Fruit fly (Drosophila melanogaster) whole organism, embryonic: ENCODE data around the gene CG42671.
A peak's percentile ranks its signal among the peaks of the same experiment; 100 is the strongest.

Experiments used
- Awh ChIP-seq: fragments of 200-800 bp; sonication (Bioruptor generic); IDR thresholded peaks from 2 replicates; pipeline ENCODE4, ENCODE4 v1.3.6; 2022; ENCODE audit warnings: missing biosample characterization, missing genetic modification characterization
- CG11456 ChIP-seq: fragments of 200-800 bp; sonication (Bioruptor generic); IDR thresholded peaks from 3 replicates; pipeline ENCODE4 v1.3.6; 2022; ENCODE audit warnings: missing biosample characterization, missing genetic modification characterization
- CG13287 ChIP-seq: fragments of 200-800 bp; sonication (Bioruptor generic); IDR thresholded peaks from 2 replicates; pipeline ENCODE4 v1.3.6; 2022; ENCODE audit warnings: missing biosample characterization, missing genetic modification characterization; ENCODE audit not compliant: partially characterized antibody
- CG13296 ChIP-seq: fragments of 200-800 bp; sonication (Bioruptor generic); optimal IDR thresholded peaks from 3 replicates; lab custom pipeline; 2018; ENCODE audit warnings: missing biosample characterization, mild to moderate bottlenecking, missing genetic modification characterization
- CG14050 ChIP-seq: fragments of 200-800 bp; sonication (Bioruptor generic); IDR thresholded peaks from 3 replicates; pipeline ENCODE4 v1.3.6; 2022; ENCODE audit warnings: missing biosample characterization, missing genetic modification characterization
- CG14667 ChIP-seq: fragments of 200-800 bp; sonication (Bioruptor generic); IDR thresholded peaks from 2 replicates; pipeline ENCODE4 v1.3.6; 2022; ENCODE audit warnings: missing biosample characterization, missing genetic modification characterization
- CG15269 ChIP-seq: fragments of 200-800 bp; sonication (Bioruptor generic); optimal IDR thresholded peaks from 2 replicates; lab custom pipeline; 2018; ENCODE audit warnings: missing biosample characterization, mild to moderate bottlenecking, missing genetic modification characterization, moderate library complexity
- CG16779 ChIP-seq: fragments of 200-800 bp; sonication (Bioruptor generic); IDR thresholded peaks from 2 replicates; pipeline ENCODE4 v1.3.6; 2022; ENCODE audit warnings: missing biosample characterization, missing genetic modification characterization
- CG17568 ChIP-seq: fragments of 200-800 bp; sonication (Bioruptor generic); optimal IDR thresholded peaks from 2 replicates; lab custom pipeline; 2018; ENCODE audit warnings: missing biosample characterization, mild to moderate bottlenecking, missing genetic modification characterization, moderate library complexity
- CG1792 ChIP-seq: fragments of 200-800 bp; sonication (Bioruptor generic); optimal IDR thresholded peaks from 2 replicates; lab custom pipeline; 2016; ENCODE audit warnings: missing biosample characterization, missing genetic modification characterization
- CG2202 ChIP-seq: fragments of 200-800 bp; sonication (Bioruptor generic); optimal IDR thresholded peaks from 2 replicates; lab custom pipeline; 2018; ENCODE audit warnings: missing biosample characterization, mild to moderate bottlenecking, missing genetic modification characterization
- CG30403 ChIP-seq: fragments of 200-800 bp; sonication (Bioruptor generic); optimal IDR thresholded peaks from 3 replicates; lab custom pipeline; 2016; ENCODE audit warnings: missing biosample characterization, missing genetic modification characterization
- CG32772 ChIP-seq: fragments of 200-800 bp; sonication (Bioruptor generic); IDR thresholded peaks from 2 replicates; pipeline ENCODE4 v1.3.6; 2022; ENCODE audit warnings: missing biosample characterization, missing genetic modification characterization
- CG9797 ChIP-seq: fragments of 200-800 bp; sonication (Bioruptor generic); optimal IDR thresholded peaks from 3 replicates; lab custom pipeline; 2018; ENCODE audit warnings: missing biosample characterization, mild to moderate bottlenecking, missing genetic modification characterization
- CrebB ChIP-seq: fragments of 200-800 bp; sonication (Bioruptor generic); optimal IDR thresholded peaks from 3 replicates; lab custom pipeline; 2018; ENCODE audit warnings: missing biosample characterization, mild to moderate bottlenecking, missing genetic modification characterization
- Dfd ChIP-seq, 2 experiments: fragments of >200 bp; optimal IDR thresholded peaks; 2 replicates each; lab custom pipeline; 2017; ENCODE audit warnings: missing biosample characterization in 2 of 2, missing genetic modification characterization in 2 of 2
- Dip3 ChIP-seq: fragments of 200-800 bp; sonication (Bioruptor generic); optimal IDR thresholded peaks from 3 replicates; lab custom pipeline; 2016; ENCODE audit warnings: missing biosample characterization, missing genetic modification characterization
- Doc3 ChIP-seq: fragments of 200-800 bp; sonication (Bioruptor generic); IDR thresholded peaks from 3 replicates; pipeline ENCODE4 v1.3.6; 2022; ENCODE audit warnings: missing biosample characterization, missing genetic modification characterization; ENCODE audit not compliant: partially characterized antibody
- Fer1 ChIP-seq: fragments of 200-800 bp; sonication (Bioruptor generic); optimal IDR thresholded peaks from 2 replicates; lab custom pipeline; 2017; ENCODE audit warnings: missing biosample characterization, mild to moderate bottlenecking, missing genetic modification characterization
- Fer3 ChIP-seq: fragments of 200-800 bp; sonication (Bioruptor generic); optimal IDR thresholded peaks from 2 replicates; lab custom pipeline; 2018; ENCODE audit warnings: missing biosample characterization, mild to moderate bottlenecking, missing genetic modification characterization, moderate library complexity
- GATAe ChIP-seq: fragments of 200-800 bp; sonication (Bioruptor generic); conservative IDR thresholded peaks from 2 replicates; pipeline ENCODE4 v1.3.6; 2022; ENCODE audit warnings: missing biosample characterization, missing genetic modification characterization
- HLH4C ChIP-seq: fragments of 200-800 bp; sonication (Bioruptor generic); IDR thresholded peaks from 3 replicates; pipeline ENCODE4 v1.3.6; 2022; ENCODE audit warnings: missing biosample characterization, missing genetic modification characterization; ENCODE audit not compliant: partially characterized antibody
- Hey ChIP-seq: fragments of 200-800 bp; sonication (Bioruptor generic); optimal IDR thresholded peaks from 3 replicates; lab custom pipeline; 2018; ENCODE audit warnings: missing biosample characterization, mild to moderate bottlenecking, missing genetic modification characterization
- Kr ChIP-seq: fragments of 200-800 bp; sonication (Bioruptor generic); optimal IDR thresholded peaks from 2 replicates; lab custom pipeline; 2017; ENCODE audit warnings: missing biosample characterization, mild to moderate bottlenecking, missing genetic modification characterization
- Lpt ChIP-seq: fragments of >200 bp; optimal IDR thresholded peaks from 2 replicates; lab custom pipeline; 2018; ENCODE audit warnings: missing biosample characterization, missing genetic modification characterization
- NFAT ChIP-seq: fragments of 200-800 bp; sonication (Bioruptor generic); IDR thresholded peaks from 2 replicates; pipeline ENCODE4 v1.3.6; 2022; ENCODE audit warnings: missing biosample characterization, missing genetic modification characterization
- Sox100B ChIP-seq: fragments of 200-800 bp; sonication (Bioruptor generic); optimal IDR thresholded peaks from 3 replicates; lab custom pipeline; 2018; ENCODE audit warnings: missing biosample characterization, mild to moderate bottlenecking, missing genetic modification characterization
- abd-A ChIP-seq: fragments of 200-800 bp; sonication (Bioruptor generic); optimal IDR thresholded peaks from 3 replicates; lab custom pipeline; 2019; ENCODE audit warnings: missing biosample characterization, mild to moderate bottlenecking, missing genetic modification characterization, moderate library complexity
- al ChIP-seq: fragments of 200-800 bp; sonication (Bioruptor generic); IDR thresholded peaks from 2 replicates; pipeline ENCODE4 v1.3.6; 2022; ENCODE audit warnings: missing biosample characterization, missing genetic modification characterization
- ash1 ChIP-seq: fragments of 200-800 bp; sonication (Bioruptor generic); optimal IDR thresholded peaks from 2 replicates; lab custom pipeline; 2018; ENCODE audit warnings: missing biosample characterization, mild to moderate bottlenecking, missing genetic modification characterization
- chm ChIP-seq: fragments of 200-800 bp; sonication (Bioruptor generic); IDR thresholded peaks from 2 replicates; pipeline ENCODE4 v1.3.6; 2022; ENCODE audit warnings: missing biosample characterization, missing genetic modification characterization
- cwo ChIP-seq: fragments of 200-800 bp; sonication (Bioruptor generic); optimal IDR thresholded peaks from 3 replicates; lab custom pipeline; 2017; ENCODE audit warnings: missing biosample characterization, missing genetic modification characterization, mild to moderate bottlenecking, moderate library complexity, missing genetic modification reagents
- dati ChIP-seq: fragments of 200-800 bp; sonication (Bioruptor generic); IDR thresholded peaks from 2 replicates; pipeline ENCODE4 v1.3.6; 2022; ENCODE audit warnings: missing biosample characterization, missing genetic modification characterization
- en ChIP-seq: fragments of 200-800 bp; sonication (Bioruptor generic); optimal IDR thresholded peaks from 2 replicates; lab custom pipeline; 2016; ENCODE audit warnings: missing biosample characterization, missing genetic modification characterization
- fru ChIP-seq: fragments of >200 bp; optimal IDR thresholded peaks from 2 replicates; lab custom pipeline; 2017
- grn ChIP-seq: fragments of 200-800 bp; sonication (Bioruptor generic); optimal IDR thresholded peaks from 3 replicates; lab custom pipeline; 2017; ENCODE audit warnings: missing biosample characterization, missing genetic modification characterization
- hth ChIP-seq: fragments of >200 bp; optimal IDR thresholded peaks from 2 replicates; lab custom pipeline; 2017; ENCODE audit warnings: inconsistent platforms
- inv ChIP-seq: fragments of 200-800 bp; sonication (Bioruptor generic); IDR thresholded peaks from 2 replicates; pipeline ENCODE4 v1.3.6; 2022; ENCODE audit warnings: missing biosample characterization, missing genetic modification characterization; ENCODE audit not compliant: partially characterized antibody
- jumu ChIP-seq: fragments of 200-800 bp; sonication (Bioruptor generic); optimal IDR thresholded peaks from 3 replicates; lab custom pipeline; 2016; ENCODE audit warnings: missing biosample characterization, missing genetic modification characterization
- kah ChIP-seq: fragments of 200-800 bp; sonication (Bioruptor generic); optimal IDR thresholded peaks from 2 replicates; lab custom pipeline; 2018; ENCODE audit warnings: missing biosample characterization, mild to moderate bottlenecking, missing genetic modification characterization
- lbe ChIP-seq: fragments of 200-800 bp; sonication (Bioruptor generic); optimal IDR thresholded peaks from 2 replicates; lab custom pipeline; 2016; ENCODE audit warnings: missing biosample characterization, mild to moderate bottlenecking, missing genetic modification characterization
- pan ChIP-seq, 4 experiments: fragments of >200 bp in 3 of 4; fragments of 200-800 bp in 1 of 4; sonication (Bioruptor generic) in 1 of 4; optimal IDR thresholded peaks in 3 of 4; IDR thresholded peaks in 1 of 4; 2 replicates each; pipeline versions ENCODE4 v1.3.6 to Lab custom; 2017 to 2022; ENCODE audit warnings: missing biosample characterization in 2 of 4, missing genetic modification characterization in 2 of 4, mixed read lengths in 1 of 4
- pzg ChIP-seq: fragments of 200-800 bp; sonication (Bioruptor generic); optimal IDR thresholded peaks from 3 replicates; lab custom pipeline; 2018; ENCODE audit warnings: missing biosample characterization, mild to moderate bottlenecking, missing genetic modification characterization, moderate library complexity
- seq ChIP-seq: fragments of 200-800 bp; sonication (Bioruptor generic); IDR thresholded peaks from 2 replicates; pipeline ENCODE4 v1.3.6; 2022; ENCODE audit warnings: missing biosample characterization, missing genetic modification characterization
- sqz ChIP-seq: fragments of 200-800 bp; sonication (Bioruptor generic); optimal IDR thresholded peaks from 3 replicates; lab custom pipeline; 2018; ENCODE audit warnings: missing biosample characterization, mild to moderate bottlenecking, missing genetic modification characterization
- twi ChIP-seq: fragments of 200-800 bp; optimal IDR thresholded peaks from 2 replicates; lab custom pipeline; 2019; ENCODE audit warnings: missing biosample characterization, mild to moderate bottlenecking, missing genetic modification characterization, moderate library complexity
- vfl ChIP-seq: fragments of 200-800 bp; sonication (Bioruptor generic); optimal IDR thresholded peaks from 2 replicates; lab custom pipeline; 2016; ENCODE audit warnings: missing biosample characterization, missing genetic modification characterization
- vnd ChIP-seq: fragments of 200-800 bp; sonication (Bioruptor generic); IDR thresholded peaks from 3 replicates; pipeline ENCODE4 v1.3.6; 2022; ENCODE audit warnings: missing biosample characterization, missing genetic modification characterization; ENCODE audit not compliant: partially characterized antibody
- wor ChIP-seq: fragments of 200-800 bp; sonication (Bioruptor generic); IDR thresholded peaks from 2 replicates; pipeline ENCODE4 v1.3.6; 2022; ENCODE audit warnings: missing biosample characterization, missing genetic modification characterization

Gene CG42671

DNA sequence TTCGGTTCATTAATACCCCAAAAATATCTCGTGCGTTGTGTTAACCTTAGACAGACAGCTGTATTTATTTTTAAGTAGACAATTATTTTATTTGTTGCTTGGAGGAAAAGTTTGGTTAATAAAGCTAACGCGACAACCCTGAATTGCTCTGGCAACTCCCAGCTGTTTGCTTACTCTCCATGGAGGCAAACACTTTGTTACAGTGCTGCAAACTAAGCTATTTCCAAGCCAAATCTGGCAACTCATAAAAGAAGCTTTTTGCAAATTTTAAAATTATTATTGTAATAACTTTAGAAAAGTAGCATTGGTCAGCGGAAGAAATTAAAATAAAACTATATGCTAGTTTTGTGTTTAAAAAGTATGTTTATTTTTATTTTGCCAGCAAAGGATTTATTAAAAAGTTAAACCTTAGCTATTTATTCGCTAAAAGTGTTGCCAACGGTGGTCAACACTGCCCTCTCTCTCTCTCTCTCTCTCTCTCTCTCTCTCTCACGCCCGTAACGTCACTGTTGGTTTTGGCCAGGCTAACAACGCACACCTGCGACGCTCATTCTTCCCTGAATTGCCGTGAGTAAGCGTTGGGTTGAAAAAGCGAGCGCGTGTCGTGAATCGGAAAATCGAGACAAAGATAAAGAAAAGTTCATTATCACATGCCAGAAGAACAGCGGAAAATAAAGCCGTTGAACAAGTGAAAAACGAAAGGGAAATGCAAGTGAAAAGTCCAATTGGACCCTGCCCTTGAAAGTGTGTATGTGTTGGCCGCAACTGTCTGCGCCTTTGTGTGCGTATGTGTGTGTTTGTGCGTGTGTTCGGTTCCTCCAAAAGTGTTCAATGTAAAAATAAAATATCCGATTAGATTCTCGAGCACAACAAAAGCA, 1.2 kb downstream of the CG42671 start (continued):
- TF ChIP-seq dati (GFP tag; lab: Robert Waterston, UW): peak; percentile 87
- 0 out of 2 replicates have a peak, but pooled peaks have one; percentile 77 for TF ChIP-seq GATAe (GFP tag; lab: Robert Waterston, UW)
- TF ChIP-seq en (GFP tag; lab: Kevin White, UChicago): peak; percentile 82
- TF ChIP-seq chm (GFP tag; lab: Robert Waterston, UW): peak; percentile 96
- no peak for TF ChIP-seq HLH4C (GFP tag; lab: Robert Waterston, UW)
- peak; percentile 85 for TF ChIP-seq CG15269 (tag; lab: Kevin White, UChicago)
- TF ChIP-seq hth (lab: Kevin White, UChicago): no peak
- no peak for TF ChIP-seq Dfd (GFP tag; optimal IDR thresholded peaks at IDR 0.05; lab: Kevin White, UChicago)
- peak; percentile 24 for TF ChIP-seq pzg (GFP tag; lab: Kevin White, UChicago)
- TF ChIP-seq pan (optimal IDR thresholded peaks at IDR 0.05; lab: Kevin White, UChicago): no peak
- peak in 1 of 2 experiments; percentile 97 for TF ChIP-seq pan (GFP tag; optimal IDR thresholded peaks at IDR 0.05 in 1 of 2, IDR thresholded peaks at IDR 0.05 in 1 of 2)
- TF ChIP-seq CG1792 (GFP tag; lab: Kevin White, UChicago): peak; percentile 85
- TF ChIP-seq al (GFP tag; lab: Robert Waterston, UW): peak; percentile 91
- TF ChIP-seq CG14667 (GFP tag; lab: Robert Waterston, UW): peak; percentile 86
- peak; percentile 81 for TF ChIP-seq cwo (GFP tag; lab: Kevin White, UChicago)
- TF ChIP-seq CG13296 (GFP tag; lab: Kevin White, UChicago): peak; percentile 81
- TF ChIP-seq Hey (tag; lab: Kevin White, UChicago): peak; percentile 17
- no peak for TF ChIP-seq fru (lab: Kevin White, UChicago)
- TF ChIP-seq Lpt (GFP tag; lab: Kevin White, UChicago): no peak
- TF ChIP-seq twi (tag; lab: Kevin White, UChicago): peak; percentile 23
- peak; percentile 36; the same call in 1 of the 2 replicates for TF ChIP-seq CG13287 (GFP tag; lab: Robert Waterston, UW)
- peak; percentile 74 for TF ChIP-seq CG2202
- TF ChIP-seq Awh (GFP tag; lab: Robert Waterston, UW): peak; percentile 93
- TF ChIP-seq Doc3 (GFP tag; lab: Robert Waterston, UW): no peak
- peak; percentile 63 for TF ChIP-seq Sox100B
- TF ChIP-seq CG9797: peak; percentile 18
- TF ChIP-seq CG17568 (GFP tag; lab: Kevin White, UChicago): peak; percentile 76
- peak; percentile 90 for TF ChIP-seq Fer3
- peak; percentile 94 for TF ChIP-seq NFAT
- TF ChIP-seq lbe (GFP tag; lab: Kevin White, UChicago): peak; percentile 91
- no peak for TF ChIP-seq inv
- peak; percentile 96 for TF ChIP-seq CG11456 (GFP tag; lab: Robert Waterston, UW)
- TF ChIP-seq ash1: peak; percentile 75
- peak; percentile 84 for TF ChIP-seq CrebB
- peak; percentile 91 for TF ChIP-seq vfl (GFP tag; lab: Kevin White, UChicago)
- TF ChIP-seq jumu (GFP tag; lab: Kevin White, UChicago): peak; percentile 84
- TF ChIP-seq wor (GFP tag; lab: Robert Waterston, UW): peak; percentile 75
- peak; percentile 91 for TF ChIP-seq seq (GFP tag; lab: Robert Waterston, UW)
- peak; percentile 92 for TF ChIP-seq Fer1
- TF ChIP-seq CG32772 (GFP tag; lab: Robert Waterston, UW): peak; percentile 86
- peak; percentile 38 for TF ChIP-seq grn (GFP tag; lab: Kevin White, UChicago)
- TF ChIP-seq Kr: no peak
- TF ChIP-seq abd-A (tag; lab: Kevin White, UChicago): peak; percentile 16
- peak; percentile 91 for TF ChIP-seq CG30403 (GFP tag; lab: Kevin White, UChicago)
- TF ChIP-seq CG16779 (GFP tag; lab: Robert Waterston, UW): peak; percentile 92
- peak; percentile 83 for TF ChIP-seq CG14050 (GFP tag; lab: Robert Waterston, UW)
- no peak for TF ChIP-seq kah (GFP tag; lab: Kevin White, UChicago)
- TF ChIP-seq sqz: peak; percentile 1
- no peak for TF ChIP-seq vnd
- TF ChIP-seq Dip3: peak; percentile 88
